Worm (Caenorhabditis elegans) whole organism, mixed stage, embryonic: ENCODE data around the gene bkip-1.

Experiments
- M03D4.4 ChIP-seq: sonication (generic microtip); optimal IDR thresholded peaks from 2 replicates; lab custom pipeline; 2017; ENCODE audit warnings: mild to moderate bottlenecking, missing genetic modification characterization, missing compliant biosample characterization
- bed-3 ChIP-seq: fragments of 200-800 bp; sonication (Bioruptor generic); optimal IDR thresholded peaks from 3 replicates; lab custom pipeline; 2018; ENCODE audit warnings: mild to moderate bottlenecking, missing genetic modification characterization, moderate library complexity, missing compliant biosample characterization
- blmp-1 ChIP-seq: fragments of 150-350 bp; optimal IDR thresholded peaks from 2 replicates; lab custom pipeline; 2014; ENCODE audit warnings: missing biosample characterization, missing genetic modification characterization
- ceh-39 ChIP-seq: fragments of 150-350 bp; optimal IDR thresholded peaks from 2 replicates; lab custom pipeline; 2014; ENCODE audit warnings: missing biosample characterization, missing genetic modification characterization
- ceh-43 ChIP-seq: fragments of 200-800 bp; sonication (Bioruptor generic); optimal IDR thresholded peaks from 2 replicates; lab custom pipeline; 2018; ENCODE audit warnings: mild to moderate bottlenecking, missing genetic modification characterization, moderate library complexity, missing compliant biosample characterization
- ceh-83 ChIP-seq: fragments of 200-800 bp; sonication (Bioruptor generic); optimal IDR thresholded peaks from 2 replicates; lab custom pipeline; 2018; ENCODE audit warnings: mild to moderate bottlenecking, missing genetic modification characterization, missing compliant biosample characterization
- ces-1 ChIP-seq: fragments of 150-350 bp; optimal IDR thresholded peaks from 2 replicates; lab custom pipeline; 2014; ENCODE audit warnings: missing biosample characterization, missing genetic modification reagents, missing genetic modification characterization
- cnd-1 ChIP-seq: fragments of 200-800 bp; sonication (Bioruptor generic); optimal IDR thresholded peaks from 2 replicates; lab custom pipeline; 2018; ENCODE audit warnings: mild to moderate bottlenecking, missing genetic modification characterization, missing compliant biosample characterization
- drap-1 ChIP-seq: fragments of 200-800 bp; sonication (Bioruptor generic); optimal IDR thresholded peaks from 3 replicates; lab custom pipeline; 2018; ENCODE audit warnings: mild to moderate bottlenecking, missing genetic modification characterization, missing compliant biosample characterization
- elt-1 ChIP-seq: sonication (generic microtip); optimal IDR thresholded peaks from 2 replicates; lab custom pipeline; 2017; ENCODE audit warnings: missing genetic modification characterization, mild to moderate bottlenecking, missing compliant biosample characterization, antibody characterized with exemption, moderate library complexity, borderline replicate concordance; ENCODE audit not compliant: insufficient read depth
- elt-3 ChIP-seq: fragments of 150-350 bp; optimal IDR thresholded peaks from 2 replicates; lab custom pipeline; 2014; ENCODE audit warnings: missing biosample characterization, missing genetic modification characterization
- flh-1 ChIP-seq: fragments of 200-800 bp; sonication (Bioruptor generic); optimal IDR thresholded peaks from 2 replicates; lab custom pipeline; 2018; ENCODE audit warnings: mild to moderate bottlenecking, missing genetic modification characterization, moderate library complexity, missing compliant biosample characterization
- ham-2 ChIP-seq: fragments of 200-800 bp; sonication (Bioruptor generic); optimal IDR thresholded peaks from 2 replicates; lab custom pipeline; 2018; ENCODE audit warnings: mild to moderate bottlenecking, missing genetic modification characterization, missing compliant biosample characterization
- hlh-1 ChIP-seq: fragments of 150-350 bp; optimal IDR thresholded peaks from 2 replicates; lab custom pipeline; 2014; ENCODE audit warnings: missing biosample characterization, missing genetic modification reagents, missing genetic modification characterization
- lin-13 ChIP-seq: fragments of 150-350 bp; optimal IDR thresholded peaks from 2 replicates; lab custom pipeline; 2014; ENCODE audit warnings: missing biosample characterization, missing genetic modification characterization
- lin-32 ChIP-seq: fragments of 200-800 bp; sonication (Bioruptor generic); optimal IDR thresholded peaks from 2 replicates; lab custom pipeline; 2018; ENCODE audit warnings: mild to moderate bottlenecking, missing genetic modification characterization, missing compliant biosample characterization
- lsy-2 ChIP-seq: fragments of 150-350 bp; optimal IDR thresholded peaks from 2 replicates; lab custom pipeline; 2014; ENCODE audit warnings: missing biosample characterization, missing genetic modification characterization
- mab-5 ChIP-seq: fragments of 150-350 bp; optimal IDR thresholded peaks from 2 replicates; lab custom pipeline; 2014; ENCODE audit warnings: missing biosample characterization, missing genetic modification characterization
- mep-1 ChIP-seq: fragments of 150-350 bp; optimal IDR thresholded peaks from 2 replicates; lab custom pipeline; 2017; ENCODE audit warnings: missing biosample characterization, missing genetic modification reagents, missing genetic modification characterization, inconsistent platforms
- mls-2 ChIP-seq: sonication (generic microtip); optimal IDR thresholded peaks from 2 replicates; lab custom pipeline; 2016; ENCODE audit warnings: mild to moderate bottlenecking, missing genetic modification characterization, moderate library complexity, missing compliant biosample characterization
- nhr-12 ChIP-seq: fragments of 150-350 bp; optimal IDR thresholded peaks from 2 replicates; lab custom pipeline; 2014; ENCODE audit warnings: missing biosample characterization, missing genetic modification characterization
- nhr-2 ChIP-seq: fragments of 150-350 bp; optimal IDR thresholded peaks from 2 replicates; lab custom pipeline; 2014; ENCODE audit warnings: missing biosample characterization, missing genetic modification characterization
- nhr-28 ChIP-seq: fragments of 150-350 bp; optimal IDR thresholded peaks from 2 replicates; lab custom pipeline; 2014; ENCODE audit warnings: missing biosample characterization, missing genetic modification characterization
- nhr-76 ChIP-seq: sonication (generic microtip); optimal IDR thresholded peaks from 2 replicates; lab custom pipeline; 2017; ENCODE audit warnings: missing biosample characterization, missing genetic modification characterization
- pha-4 ChIP-seq: fragments of 150-350 bp; optimal IDR thresholded peaks from 2 replicates; lab custom pipeline; 2018; ENCODE audit warnings: missing biosample characterization, missing genetic modification reagents, missing genetic modification characterization
- sem-2 ChIP-seq: fragments of 200-800 bp; sonication (Bioruptor generic); optimal IDR thresholded peaks from 2 replicates; lab custom pipeline; 2018; ENCODE audit warnings: mild to moderate bottlenecking, missing genetic modification characterization, missing compliant biosample characterization
- snpc-4 ChIP-seq: fragments of 150-350 bp; optimal IDR thresholded peaks from 2 replicates; lab custom pipeline; 2014; ENCODE audit warnings: missing biosample characterization, missing genetic modification characterization
- sptf-1 ChIP-seq: sonication (generic microtip); optimal IDR thresholded peaks from 2 replicates; lab custom pipeline; 2017; ENCODE audit warnings: mild to moderate bottlenecking, missing genetic modification characterization, moderate library complexity, missing compliant biosample characterization
- unc-120 ChIP-seq: sonication (generic microtip); optimal IDR thresholded peaks from 2 replicates; lab custom pipeline; 2017; ENCODE audit warnings: missing genetic modification characterization, missing compliant biosample characterization; ENCODE audit not compliant: poor library complexity, severe bottlenecking
- unc-39 ChIP-seq: fragments of 150-350 bp; optimal IDR thresholded peaks from 2 replicates; lab custom pipeline; 2014; ENCODE audit warnings: missing biosample characterization, missing genetic modification characterization
- zip-8 ChIP-seq: fragments of 150-350 bp; optimal IDR thresholded peaks from 2 replicates; lab custom pipeline; 2014; ENCODE audit warnings: missing biosample characterization, missing genetic modification characterization
- ztf-11 ChIP-seq: fragments of 150-350 bp; optimal IDR thresholded peaks from 2 replicates; lab custom pipeline; 2014; ENCODE audit warnings: missing biosample characterization, missing genetic modification characterization

The bkip-1 gene

DNA sequence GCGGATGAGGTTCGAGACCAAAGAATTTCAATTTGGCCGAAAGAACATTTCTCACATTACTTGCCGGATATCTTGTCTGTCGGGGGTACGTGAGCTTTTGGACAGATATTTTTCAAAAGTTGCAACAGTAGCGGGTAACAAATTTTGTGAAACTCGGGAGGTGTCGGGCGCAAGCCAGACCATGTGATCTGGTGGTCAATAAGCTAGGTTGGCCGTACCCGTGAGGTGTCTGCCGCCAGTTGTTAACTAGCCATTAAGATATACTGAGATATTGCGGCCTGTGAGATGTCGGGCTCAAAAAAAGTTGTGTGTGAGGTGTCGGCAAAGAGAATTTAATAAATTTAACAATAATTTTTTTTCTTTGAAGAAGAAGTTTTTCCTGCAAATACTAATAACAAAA, 17.3 kb downstream of the bkip-1 start:
- no peak for TF ChIP-seq unc-120
- no peak for TF ChIP-seq nhr-28 (tag; lab: Kevin White, UChicago)
- TF ChIP-seq hlh-1, result no peak
- no peak for TF ChIP-seq pha-4 (tag; lab: Kevin White, UChicago)
- TF ChIP-seq ztf-11 (tag; lab: Kevin White, UChicago), result no peak
- TF ChIP-seq lsy-2 (tag; lab: Kevin White, UChicago), result no peak
- TF ChIP-seq sem-2 (GFP tag; lab: Kevin White, UChicago), result no peak
- TF ChIP-seq ceh-43 (GFP tag; lab: Kevin White, UChicago), result no peak
- no peak for TF ChIP-seq bed-3 (GFP tag; lab: Kevin White, UChicago)
- TF ChIP-seq zip-8, result no peak
- TF ChIP-seq ceh-39, result no peak
- TF ChIP-seq mab-5 (tag; lab: Kevin White, UChicago), result no peak
- TF ChIP-seq cnd-1 (tag; lab: Kevin White, UChicago), result no peak
- TF ChIP-seq elt-3 (tag; lab: Kevin White, UChicago), result no peak
- no peak for TF ChIP-seq lin-13
- TF ChIP-seq blmp-1, result no peak

ce11 chrII:14122065-14122464, 21.0 kb downstream of the bkip-1 start, which contains the start of gene K09E4.4:
Gene K09E4.4 (minus strand): TSS chrII:14122165.
- TF ChIP-seq unc-120 (no peak), M03D4.4 (tag; lab: Kevin White, UChicago) (no peak), nhr-12 (no peak), nhr-28 (tag; lab: Kevin White, UChicago) (no peak), ces-1 (no peak), lin-32 (no peak), mep-1 (tag; lab: Kevin White, UChicago) (no peak), pha-4 (tag; lab: Kevin White, UChicago) (no peak), unc-39 (tag; lab: Kevin White, UChicago) (no peak), snpc-4 (no peak), ceh-83 (GFP tag; lab: Kevin White, UChicago) (no peak), flh-1 (GFP tag; lab: Kevin White, UChicago) (no peak), hlh-1 (no peak), cnd-1 (tag; lab: Kevin White, UChicago) (no peak), mab-5 (tag; lab: Kevin White, UChicago) (no peak), drap-1 (no peak)

- no peak for TF ChIP-seq ztf-11 (tag; lab: Kevin White, UChicago)
- TF ChIP-seq pha-4 (tag; lab: Kevin White, UChicago), result no peak
- no peak for TF ChIP-seq snpc-4
- TF ChIP-seq ceh-43 (GFP tag; lab: Kevin White, UChicago), result no peak
- TF ChIP-seq elt-3 (tag; lab: Kevin White, UChicago), result no peak
- no peak for TF ChIP-seq mep-1 (tag; lab: Kevin White, UChicago)
- no peak for TF ChIP-seq cnd-1 (tag; lab: Kevin White, UChicago)
- TF ChIP-seq lin-13, result no peak
- no peak for TF ChIP-seq zip-8
- no peak for TF ChIP-seq ham-2 (GFP tag; lab: Kevin White, UChicago)
- no peak for TF ChIP-seq elt-1 (tag; lab: Kevin White, UChicago)
- no peak for TF ChIP-seq sem-2 (GFP tag; lab: Kevin White, UChicago)
- no peak for TF ChIP-seq ces-1
- no peak for TF ChIP-seq nhr-28 (tag; lab: Kevin White, UChicago)
- no peak for TF ChIP-seq unc-39 (tag; lab: Kevin White, UChicago)
- no peak for TF ChIP-seq unc-120
- no peak for TF ChIP-seq M03D4.4 (tag; lab: Kevin White, UChicago)
- TF ChIP-seq sptf-1 (tag; lab: Kevin White, UChicago), result no peak
- no peak for TF ChIP-seq hlh-1
- TF ChIP-seq nhr-76 (tag; lab: Kevin White, UChicago), result no peak
These were observed 25.8 kb downstream of the bkip-1 start, which contains the start of gene K09E4.3 for ce11 chrII:14126841-14127240. Gene K09E4.3 (minus strand): TSS chrII:14126941.

DNA sequence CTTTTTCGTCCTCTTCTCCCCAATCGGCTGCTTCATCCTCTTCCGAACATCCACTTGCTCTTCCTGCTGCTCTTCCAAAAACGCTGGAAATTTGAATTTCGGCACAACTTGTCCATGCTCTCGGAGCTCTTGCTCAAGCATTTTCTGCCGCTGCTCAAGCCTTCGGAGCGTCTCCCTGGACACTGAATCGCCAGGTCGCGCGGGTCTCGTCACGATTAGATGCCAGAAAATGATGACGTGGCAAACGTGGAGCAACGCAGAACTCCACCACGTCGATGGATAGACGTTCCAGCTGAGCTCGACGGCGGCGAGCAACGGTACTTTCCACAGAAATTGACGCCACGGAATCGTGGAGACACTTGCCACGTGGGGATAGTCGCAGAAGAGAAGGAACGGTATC, 28.1 kb downstream of the bkip-1 start:
- TF ChIP-seq lsy-2 (tag; lab: Kevin White, UChicago), result no peak

- TF ChIP-seq lsy-2 (tag; lab: Kevin White, UChicago) (no peak), nhr-2 (tag; lab: Kevin White, UChicago) (no peak), sptf-1 (tag; lab: Kevin White, UChicago) (no peak), cnd-1 (tag; lab: Kevin White, UChicago) (no peak), ceh-39 (no peak), elt-1 (tag; lab: Kevin White, UChicago) (no peak), bed-3 (GFP tag; lab: Kevin White, UChicago) (no peak), mab-5 (tag; lab: Kevin White, UChicago) (no peak), hlh-1 (no peak), mls-2 (tag; lab: Kevin White, UChicago) (no peak), elt-3 (tag; lab: Kevin White, UChicago) (no peak), M03D4.4 (tag; lab: Kevin White, UChicago) (no peak), nhr-12 (no peak), lin-32 (no peak), snpc-4 (no peak), nhr-28 (tag; lab: Kevin White, UChicago) (no peak), flh-1 (GFP tag; lab: Kevin White, UChicago) (no peak), ceh-83 (GFP tag; lab: Kevin White, UChicago) (no peak), drap-1 (no peak)
These were observed 31.7 kb downstream of the bkip-1 start, which contains the start of gene algn-3 for ce11 chrII:14132733-14133132. Gene algn-3 (minus strand): TSS chrII:14132833.
